Fruit fly (Drosophila melanogaster): ENCODE data around the gene Ugt36D1.

DNA sequence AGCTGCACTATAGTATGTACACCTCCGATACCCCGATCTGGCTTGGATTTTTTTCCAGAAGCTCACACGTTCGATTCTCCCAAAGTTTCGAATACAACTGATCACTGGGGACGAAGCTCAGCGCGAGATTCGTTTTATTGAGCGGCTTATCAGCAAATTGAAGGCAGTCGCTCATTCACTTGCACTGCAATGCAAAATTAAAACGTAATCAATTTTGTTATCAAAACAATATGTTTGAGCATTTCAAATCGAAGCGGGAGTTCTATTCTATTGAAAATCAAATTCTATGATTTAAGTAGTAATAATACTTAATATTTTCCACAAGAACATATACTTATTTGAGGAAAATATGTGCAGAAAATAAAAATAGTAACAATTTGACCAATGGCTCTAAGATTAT, 21.1 kb downstream of the Ugt36D1 start, which contains the start of gene CG33120:
- no peak for TF ChIP-seq Dfd (GFP tag; optimal IDR thresholded peaks at IDR 0.05)
- TF ChIP-seq Hr78 (GFP tag; optimal IDR thresholded peaks at IDR 0.05): no peak
- TF ChIP-seq Sp1 (GFP tag; optimal IDR thresholded peaks at IDR 0.05): no peak
- no peak for TF ChIP-seq sv (GFP tag; optimal IDR thresholded peaks at IDR 0.05)
- TF ChIP-seq h (GFP tag; optimal IDR thresholded peaks at IDR 0.05): no peak
- TF ChIP-seq dmrt93B (GFP tag; optimal IDR thresholded peaks at IDR 0.05): no peak
- no peak for TF ChIP-seq CG32264 (GFP tag; optimal IDR thresholded peaks at IDR 0.05)
- TF ChIP-seq br (GFP tag; optimal IDR thresholded peaks at IDR 0.05): no peak
- no peak for TF ChIP-seq Myc (optimal IDR thresholded peaks at IDR 0.05)
- no peak for TF ChIP-seq Dif (GFP tag; optimal IDR thresholded peaks at IDR 0.05; ENCODE audit: partially characterized antibody)
- no peak for TF ChIP-seq usp (GFP tag; optimal IDR thresholded peaks at IDR 0.05)
- no peak for TF ChIP-seq ey (GFP tag; optimal IDR thresholded peaks at IDR 0.05)
- TF ChIP-seq HLH106 (tag; optimal IDR thresholded peaks at IDR 0.05): no peak
